Worm (Caenorhabditis elegans) whole organism, L4/young adult: ENCODE measurements around the gene F46C5.6.

Experiments
- W03F9.2 ChIP-seq: fragments of 150-350 bp; optimal IDR thresholded peaks from 2 replicates; lab custom pipeline; 2014; ENCODE audit warnings: missing biosample characterization, missing genetic modification characterization
- dao-5 ChIP-seq: sonication (generic microtip); optimal IDR thresholded peaks from 2 replicates; lab custom pipeline; 2016; ENCODE audit warnings: missing genotype, missing genetic modification characterization, moderate library complexity, missing compliant biosample characterization
- him-1 ChIP-seq: sonication (generic microtip); optimal IDR thresholded peaks from 2 replicates; lab custom pipeline; 2016; ENCODE audit warnings: missing genotype, missing genetic modification reagents, missing genetic modification characterization, missing compliant biosample characterization

DNA sequence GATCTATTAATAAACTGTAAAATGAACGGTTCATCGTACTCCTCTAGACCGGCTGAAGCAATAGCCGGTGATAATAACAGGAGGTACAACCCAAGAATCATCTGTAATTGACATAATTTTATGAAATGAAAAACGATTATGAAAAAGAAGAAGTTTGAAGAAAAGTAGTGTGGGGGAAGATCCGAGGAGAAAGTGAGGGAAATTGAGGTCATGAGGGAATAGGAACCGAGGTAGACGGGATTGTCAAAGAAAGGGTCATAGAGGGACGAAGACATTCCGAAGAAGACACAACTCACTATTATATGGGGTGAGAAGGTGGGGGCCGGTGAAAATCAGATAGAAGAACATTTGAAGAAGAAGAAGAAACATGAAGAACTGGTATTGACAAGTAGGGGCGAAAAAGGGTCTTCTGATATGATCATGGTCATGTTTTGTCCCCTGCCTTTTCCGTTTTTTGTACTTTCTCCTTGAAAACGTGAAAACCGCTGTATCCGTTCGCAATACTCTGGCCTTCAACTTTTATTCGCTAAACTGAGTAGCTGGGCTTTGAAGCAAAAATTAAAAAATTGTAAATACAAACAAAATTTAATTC is 7.8 kb upstream of the F46C5.6 start, which contains the start of gene oac-46:
- no peak for TF ChIP-seq dao-5 (tag; lab: Kevin White, UChicago)
- TF ChIP-seq him-1, result no peak
- no peak for TF ChIP-seq W03F9.2 (tag; lab: Kevin White, UChicago)
